Worm (Caenorhabditis elegans) whole organism, early embryonic: Measurements from ENCODE around the gene his-42.

ENCODE experiments used
- B0310.2 ChIP-seq: sonication (generic microtip); optimal IDR thresholded peaks from 2 replicates; lab custom pipeline; 2016; ENCODE audit warnings: mild to moderate bottlenecking, missing genetic modification characterization, missing compliant biosample characterization
- F13C5.2 ChIP-seq: sonication (generic microtip); optimal IDR thresholded peaks from 2 replicates; lab custom pipeline; 2017; ENCODE audit warnings: mild to moderate bottlenecking, missing genetic modification characterization, inconsistent platforms, missing compliant biosample characterization
- aly-1 ChIP-seq: sonication (generic microtip); optimal IDR thresholded peaks from 2 replicates; lab custom pipeline; 2016; ENCODE audit warnings: missing genetic modification characterization, missing compliant biosample characterization
- ama-1 ChIP-seq: fragments of 150-350 bp; optimal IDR thresholded peaks from 2 replicates; lab custom pipeline; 2014
- ceh-13 ChIP-seq: fragments of 200-800 bp; sonication (Bioruptor generic); optimal IDR thresholded peaks from 2 replicates; lab custom pipeline; 2018; ENCODE audit warnings: mild to moderate bottlenecking, missing genetic modification characterization, missing compliant biosample characterization
- ceh-36 ChIP-seq: sonication (generic microtip); optimal IDR thresholded peaks from 2 replicates; lab custom pipeline; 2016; ENCODE audit warnings: missing genetic modification characterization, inconsistent platforms, missing compliant biosample characterization
- ets-7 ChIP-seq: sonication (generic microtip); optimal IDR thresholded peaks from 2 replicates; lab custom pipeline; 2016; ENCODE audit warnings: missing genotype, missing genetic modification characterization, missing compliant biosample characterization
- flt-1 ChIP-seq: fragments of 200-800 bp; sonication (Bioruptor generic); IDR thresholded peaks from 2 replicates; pipeline ENCODE4 v1.3.6; 2022; ENCODE audit warnings: missing genetic modification characterization, missing compliant biosample characterization
- hmbx-1 ChIP-seq: sonication (generic microtip); optimal IDR thresholded peaks from 2 replicates; lab custom pipeline; 2016; ENCODE audit warnings: mild to moderate bottlenecking, missing genetic modification characterization, missing compliant biosample characterization
- hmg-4 ChIP-seq: fragments of 200-800 bp; sonication (Bioruptor generic); optimal IDR thresholded peaks from 2 replicates; lab custom pipeline; 2018; ENCODE audit warnings: mild to moderate bottlenecking, missing genetic modification characterization, missing compliant biosample characterization
- hnd-1 ChIP-seq: sonication (generic microtip); optimal IDR thresholded peaks from 2 replicates; lab custom pipeline; 2016; ENCODE audit warnings: missing genetic modification characterization, missing compliant biosample characterization
- pes-1 ChIP-seq: fragments of 200-800 bp; sonication (Bioruptor generic); IDR thresholded peaks from 2 replicates; pipeline ENCODE4 v1.3.6; 2022; ENCODE audit warnings: missing genetic modification reagents, missing genetic modification characterization, missing compliant biosample characterization
- scrt-1 ChIP-seq: fragments of 200-800 bp; sonication (Bioruptor generic); IDR thresholded peaks from 2 replicates; pipeline ENCODE4 v1.3.6; 2022; ENCODE audit warnings: missing genetic modification characterization, missing compliant biosample characterization
- sea-1 ChIP-seq: fragments of 200-800 bp; sonication (Bioruptor generic); conservative IDR thresholded peaks from 2 replicates; pipeline ENCODE4 v1.3.6; 2022; ENCODE audit warnings: missing genetic modification characterization, missing compliant biosample characterization
- tbx-11 ChIP-seq: fragments of 200-800 bp; sonication (Bioruptor generic); IDR thresholded peaks from 2 replicates; pipeline ENCODE4 v1.3.6; 2022; ENCODE audit warnings: missing genetic modification characterization, missing compliant biosample characterization
- tbx-37 ChIP-seq: fragments of 200-800 bp; sonication (Bioruptor generic); conservative IDR thresholded peaks from 2 replicates; pipeline ENCODE4 v1.3.6; 2022; ENCODE audit warnings: missing genetic modification reagents, missing genetic modification characterization, missing compliant biosample characterization
- tra-4 ChIP-seq: sonication (generic microtip); optimal IDR thresholded peaks from 2 replicates; lab custom pipeline; 2017; ENCODE audit warnings: missing genetic modification characterization, missing compliant biosample characterization

The his-42 gene

DNA sequence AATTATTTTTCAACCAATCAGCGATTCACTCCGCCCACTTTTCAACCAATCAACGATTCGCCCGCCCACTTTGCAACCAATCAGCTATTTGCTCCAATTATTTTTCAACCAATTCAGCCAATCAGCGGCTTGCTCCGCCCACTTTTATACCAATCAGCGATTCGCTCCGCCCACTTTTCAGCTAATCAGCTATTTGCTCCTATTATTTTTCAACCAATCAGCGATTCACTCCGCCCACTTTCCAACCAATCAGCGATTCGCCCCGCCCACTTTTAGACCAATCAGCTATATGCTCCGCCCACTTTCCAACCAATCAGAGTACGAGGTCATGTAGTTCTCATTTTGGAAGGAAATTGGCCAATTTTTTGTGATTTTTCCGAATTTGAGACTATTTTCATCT, 26.9 kb upstream of the his-42 start:
- TF ChIP-seq tra-4: no peak
- TF ChIP-seq ets-7 (tag; lab: Kevin White, UChicago): no peak
- TF ChIP-seq ama-1: no peak
- no peak for TF ChIP-seq tbx-37 (GFP tag; lab: Robert Waterston, UW)
- TF ChIP-seq tbx-11 (GFP tag; lab: Robert Waterston, UW): no peak
- no peak for TF ChIP-seq scrt-1 (GFP tag; lab: Robert Waterston, UW)
- no peak for TF ChIP-seq hnd-1
- no peak for TF ChIP-seq sea-1

DNA sequence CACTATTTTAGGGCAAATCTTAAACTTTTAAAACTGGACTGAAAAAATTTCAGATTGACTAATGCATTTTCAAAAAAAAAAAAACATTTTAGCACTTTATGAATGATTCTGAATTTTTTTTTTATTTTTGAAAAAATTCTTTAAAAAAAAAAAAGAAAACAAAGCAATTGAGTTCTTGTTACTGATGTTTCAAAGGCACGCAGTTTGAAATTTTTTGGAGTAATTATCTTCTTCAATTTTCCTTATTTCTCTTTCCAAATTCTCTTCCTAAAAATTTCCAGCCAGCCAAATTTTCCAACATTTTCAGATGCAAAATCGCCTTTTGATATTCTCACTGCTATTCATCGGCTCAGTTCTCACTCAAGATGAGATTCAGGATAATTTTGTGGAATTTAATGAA, 23.5 kb upstream of the his-42 start, which contains the start of gene F08G2.8:
Gene F08G2.8 (plus strand): TSS at position 301 of the 400 bp plus-strand sequence.
- TF ChIP-seq hmbx-1: no peak
- TF ChIP-seq tbx-37 (GFP tag; lab: Robert Waterston, UW): no peak
- no peak for TF ChIP-seq ceh-13 (GFP tag; lab: Kevin White, UChicago)
- TF ChIP-seq hnd-1: no peak
- TF ChIP-seq tbx-11 (GFP tag; lab: Robert Waterston, UW): no peak
- no peak for TF ChIP-seq F13C5.2
- no peak for TF ChIP-seq ceh-36
- TF ChIP-seq sea-1: no peak

ce11 chrII:13847366-13847765, 18.9 kb upstream of the his-42 start:
- TF ChIP-seq flt-1 (peak; percentile 41; the same call in 1 of the 2 replicates), tbx-11 (GFP tag; lab: Robert Waterston, UW) (no peak), hmg-4 (GFP tag; lab: Kevin White, UChicago) (peak; percentile 66)

DNA sequence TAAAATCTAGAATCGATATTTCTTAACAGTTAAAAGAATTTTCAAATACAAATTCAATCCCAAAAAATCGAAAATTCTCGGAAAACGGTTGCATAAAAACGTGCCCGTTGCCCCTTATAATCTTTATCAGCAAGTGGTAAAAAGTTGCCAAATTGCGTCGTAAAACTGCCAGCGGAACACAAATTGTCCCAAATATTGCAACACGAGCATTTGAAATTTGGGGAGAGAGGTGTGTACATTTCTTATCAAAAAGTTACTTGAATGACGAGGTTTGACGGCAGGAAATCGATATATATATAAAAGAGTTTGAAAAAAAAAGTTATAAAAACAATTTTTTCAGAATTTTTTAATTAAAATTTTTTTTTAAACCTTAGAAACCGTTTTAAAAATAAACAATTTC, 17.5 kb upstream of the his-42 start:
- TF ChIP-seq hmg-4 (GFP tag; lab: Kevin White, UChicago) (no peak), ceh-13 (GFP tag; lab: Kevin White, UChicago) (no peak), flt-1 (no peak), hmbx-1 (no peak), aly-1 (tag; lab: Kevin White, UChicago) (no peak), ets-7 (tag; lab: Kevin White, UChicago) (no peak), ceh-36 (no peak), hnd-1 (no peak)

- TF ChIP-seq hnd-1: no peak
- no peak for TF ChIP-seq hmbx-1
- TF ChIP-seq tbx-11 (GFP tag; lab: Robert Waterston, UW): no peak
- no peak for TF ChIP-seq tbx-37 (GFP tag; lab: Robert Waterston, UW)
- no peak for TF ChIP-seq hmg-4 (GFP tag; lab: Kevin White, UChicago)
- TF ChIP-seq ceh-13 (GFP tag; lab: Kevin White, UChicago): no peak
- TF ChIP-seq flt-1: no peak
- no peak for TF ChIP-seq tra-4
- TF ChIP-seq F13C5.2: no peak
- TF ChIP-seq pes-1 (GFP tag; lab: Robert Waterston, UW): no peak
- no peak for TF ChIP-seq ama-1
- no peak for TF ChIP-seq ceh-36
- no peak for TF ChIP-seq scrt-1 (GFP tag; lab: Robert Waterston, UW)
- no peak for TF ChIP-seq aly-1 (tag; lab: Kevin White, UChicago)
- TF ChIP-seq sea-1: no peak
- TF ChIP-seq B0310.2: no peak
- no peak for TF ChIP-seq ets-7 (tag; lab: Kevin White, UChicago)
These were observed 13.8 kb upstream of the his-42 start for ce11 chrII:13842340-13842739.

DNA sequence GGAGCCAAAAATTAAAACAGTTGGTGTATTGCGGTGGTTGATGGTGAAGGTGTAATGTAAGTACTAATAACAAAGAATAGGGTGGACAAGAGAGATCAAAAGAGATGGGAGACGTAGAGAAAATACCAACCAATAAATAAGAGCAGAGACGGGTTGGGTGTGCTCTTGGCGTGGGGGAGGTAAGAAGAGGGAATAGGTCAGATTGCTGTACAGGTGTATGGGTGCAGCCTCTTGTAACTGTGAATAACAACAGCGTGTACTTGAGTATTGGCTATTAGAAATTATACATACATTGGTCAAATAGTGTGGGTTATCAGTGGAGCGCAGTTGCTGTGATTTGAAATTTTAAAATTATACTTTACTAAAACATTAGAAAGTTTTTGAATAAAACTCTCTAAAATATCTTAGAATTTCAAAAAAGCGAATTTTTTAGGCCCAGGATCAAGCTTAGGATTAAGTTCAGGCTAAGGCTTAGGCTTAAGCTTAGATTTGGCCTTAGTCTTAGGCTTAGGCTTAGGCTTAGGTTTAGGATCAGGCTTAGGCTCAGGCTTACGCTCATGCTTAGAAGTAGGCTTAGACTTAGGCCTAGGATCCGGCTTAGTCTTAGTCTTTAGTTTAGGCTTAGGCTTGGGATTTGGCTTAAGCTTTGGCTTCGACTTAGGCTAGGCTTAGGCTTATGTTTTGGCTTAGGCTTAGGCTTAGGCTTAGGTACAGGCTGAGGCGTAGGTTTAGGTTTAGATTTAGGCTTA, 12.8 kb upstream of the his-42 start, which contains the start of gene F08G2.7:
Gene F08G2.7 (minus strand): TSS at position 51 of the 749 bp plus-strand sequence.
- TF ChIP-seq tra-4 (no peak), aly-1 (tag; lab: Kevin White, UChicago) (peak; percentile 27), ceh-36 (peak; percentile 85), sea-1 (no peak), ceh-13 (GFP tag; lab: Kevin White, UChicago) (no peak), hmg-4 (GFP tag; lab: Kevin White, UChicago) (no peak), F13C5.2 (no peak), ama-1 (no peak), tbx-11 (GFP tag; lab: Robert Waterston, UW) (no peak), tbx-37 (GFP tag; lab: Robert Waterston, UW) (no peak), pes-1 (GFP tag; lab: Robert Waterston, UW) (no peak), ets-7 (tag; lab: Kevin White, UChicago) (no peak)

ce11 chrII:13839454-13839853, 11.0 kb upstream of the his-42 start:
- TF ChIP-seq hmbx-1 (no peak), ceh-36 (no peak), tbx-11 (GFP tag; lab: Robert Waterston, UW) (no peak), scrt-1 (GFP tag; lab: Robert Waterston, UW) (no peak), B0310.2 (no peak), ceh-13 (GFP tag; lab: Kevin White, UChicago) (no peak), sea-1 (no peak), F13C5.2 (no peak), tra-4 (no peak), ets-7 (tag; lab: Kevin White, UChicago) (no peak), aly-1 (tag; lab: Kevin White, UChicago) (no peak), flt-1 (no peak), tbx-37 (GFP tag; lab: Robert Waterston, UW) (no peak), pes-1 (GFP tag; lab: Robert Waterston, UW) (no peak), hmg-4 (GFP tag; lab: Kevin White, UChicago) (no peak), hnd-1 (no peak), ama-1 (no peak)

ce11 chrII:13838403-13838802, 9.9 kb upstream of the his-42 start:
- TF ChIP-seq aly-1 (tag; lab: Kevin White, UChicago) (no peak), B0310.2 (no peak), hmbx-1 (no peak), ets-7 (tag; lab: Kevin White, UChicago) (no peak), scrt-1 (GFP tag; lab: Robert Waterston, UW) (no peak), hnd-1 (no peak), tbx-11 (GFP tag; lab: Robert Waterston, UW) (no peak), pes-1 (GFP tag; lab: Robert Waterston, UW) (no peak), ceh-36 (no peak), tbx-37 (GFP tag; lab: Robert Waterston, UW) (no peak), F13C5.2 (no peak), ceh-13 (GFP tag; lab: Kevin White, UChicago) (no peak), tra-4 (no peak), ama-1 (no peak)
